Fruit fly (Drosophila melanogaster) whole organism, wandering third instar larva: ENCODE data around the gene Zasp66.

Experiments
- CG9705 ChIP-seq: fragments of 200-800 bp; sonication (Bioruptor generic); optimal IDR thresholded peaks from 2 replicates; lab custom pipeline; 2018; ENCODE audit warnings: missing biosample characterization, mild to moderate bottlenecking, missing genetic modification characterization
- CrebA ChIP-seq: fragments of 200-800 bp; sonication (Bioruptor generic); optimal IDR thresholded peaks from 2 replicates; lab custom pipeline; 2016; ENCODE audit warnings: missing biosample characterization, mild to moderate bottlenecking, missing genetic modification characterization, borderline replicate concordance
- Dfd ChIP-seq: fragments of >200 bp; optimal IDR thresholded peaks from 2 replicates; lab custom pipeline; 2017; ENCODE audit warnings: missing biosample characterization, missing genetic modification characterization
- Dif ChIP-seq: fragments of 200-275, 200-300 bp; sonication (Bioruptor generic); optimal IDR thresholded peaks from 2 replicates; lab custom pipeline; 2018; ENCODE audit warnings: missing biosample characterization, missing genetic modification characterization; ENCODE audit not compliant: partially characterized antibody
- HLH106 ChIP-seq: fragments of 200-800 bp; optimal IDR thresholded peaks from 3 replicates; lab custom pipeline; 2019; ENCODE audit warnings: missing biosample characterization, mild to moderate bottlenecking, missing genetic modification characterization, moderate library complexity
- Hr78 ChIP-seq: fragments of >200 bp; optimal IDR thresholded peaks from 2 replicates; lab custom pipeline; 2017; ENCODE audit warnings: missing biosample characterization, missing genetic modification characterization
- Mio ChIP-seq: sonication (Bioruptor generic); optimal IDR thresholded peaks from 2 replicates; lab custom pipeline; 2016; ENCODE audit warnings: missing biosample characterization, missing genetic modification characterization
- Myc ChIP-seq: fragments of >200 bp; optimal IDR thresholded peaks from 2 replicates; lab custom pipeline; 2017
- N ChIP-seq: fragments of >200 bp; optimal IDR thresholded peaks from 2 replicates; lab custom pipeline; 2018; ENCODE audit warnings: missing biosample characterization, missing external identifiers, missing genetic modification characterization
- Rel ChIP-seq, 2 experiments: fragments of 200-800 bp; sonication (Bioruptor generic) in 1 of 2; optimal IDR thresholded peaks; 2 replicates in 1 of 2; 3 replicates in 1 of 2; lab custom pipeline; 2016 to 2019; ENCODE audit warnings: mild to moderate bottlenecking in 2 of 2, missing biosample characterization in 2 of 2, missing genetic modification characterization in 2 of 2, moderate library complexity in 1 of 2
- Vsx2 ChIP-seq: fragments of 200-300, 225-300 bp; sonication (Bioruptor generic); optimal IDR thresholded peaks from 2 replicates; lab custom pipeline; 2018; ENCODE audit warnings: missing biosample characterization, missing genetic modification characterization; ENCODE audit not compliant: partially characterized antibody
- br ChIP-seq: fragments of 200-800 bp; sonication (Bioruptor generic); optimal IDR thresholded peaks from 2 replicates; lab custom pipeline; 2016; ENCODE audit warnings: missing biosample characterization, missing genetic modification characterization
- brk ChIP-seq: fragments of 200-800 bp; sonication (Bioruptor generic); optimal IDR thresholded peaks from 2 replicates; lab custom pipeline; 2016; ENCODE audit warnings: missing biosample characterization, mild to moderate bottlenecking, missing genetic modification characterization
- dl ChIP-seq, 2 experiments: fragments of 175-275, 200-275 bp in 1 of 2; fragments of 200-275 bp in 1 of 2; sonication (Bioruptor generic); optimal IDR thresholded peaks; lab custom pipeline; 2018; ENCODE audit warnings: mild to moderate bottlenecking in 2 of 2, missing biosample characterization in 2 of 2, missing genetic modification characterization in 2 of 2, moderate library complexity in 2 of 2; ENCODE audit not compliant: partially characterized antibody in 2 of 2, insufficient read depth in 1 of 2
- dmrt93B ChIP-seq: fragments of 200-800 bp; sonication (Bioruptor generic); optimal IDR thresholded peaks from 2 replicates; lab custom pipeline; 2018; ENCODE audit warnings: missing biosample characterization, mild to moderate bottlenecking, missing genetic modification characterization
- ey ChIP-seq: fragments of 200-800 bp; sonication (Bioruptor generic); optimal IDR thresholded peaks from 2 replicates; lab custom pipeline; 2016; ENCODE audit warnings: missing biosample characterization, missing genetic modification characterization
- foxo ChIP-seq, 2 experiments: fragments of 200-800 bp; sonication (Bioruptor generic); optimal IDR thresholded peaks; 2 replicates in 1 of 2; 3 replicates in 1 of 2; lab custom pipeline; 2016 to 2017; ENCODE audit warnings: missing biosample characterization in 2 of 2, missing genetic modification characterization in 2 of 2
- fru ChIP-seq: fragments of 200-800 bp; sonication (Bioruptor generic); optimal IDR thresholded peaks from 3 replicates; lab custom pipeline; 2016; ENCODE audit warnings: missing biosample characterization, mild to moderate bottlenecking, missing genetic modification characterization
- h ChIP-seq: fragments of 200-800 bp; sonication (Bioruptor generic); optimal IDR thresholded peaks from 3 replicates; lab custom pipeline; 2016; ENCODE audit warnings: missing biosample characterization, mild to moderate bottlenecking, missing genetic modification characterization
- lola ChIP-seq: fragments of >200 bp; optimal IDR thresholded peaks from 2 replicates; lab custom pipeline; 2017; ENCODE audit warnings: missing biosample characterization, missing genetic modification characterization
- pan ChIP-seq: fragments of >200 bp; optimal IDR thresholded peaks from 2 replicates; lab custom pipeline; 2017
- psq ChIP-seq: fragments of 200-800 bp; sonication (Bioruptor generic); optimal IDR thresholded peaks from 3 replicates; lab custom pipeline; 2017; ENCODE audit warnings: missing biosample characterization, mild to moderate bottlenecking, missing genetic modification characterization, moderate library complexity
- sage ChIP-seq: fragments of 200-800 bp; sonication (Bioruptor generic); optimal IDR thresholded peaks from 2 replicates; lab custom pipeline; 2016; ENCODE audit warnings: missing biosample characterization, mild to moderate bottlenecking, missing genetic modification characterization
- sv ChIP-seq: fragments of 200-800 bp; sonication (Bioruptor generic); optimal IDR thresholded peaks from 3 replicates; lab custom pipeline; 2016; ENCODE audit warnings: missing biosample characterization, missing genetic modification characterization
- tai ChIP-seq: sonication (Bioruptor generic); optimal IDR thresholded peaks from 2 replicates; lab custom pipeline; 2016; ENCODE audit warnings: missing biosample characterization, missing genetic modification characterization
- usp ChIP-seq: fragments of >200 bp; optimal IDR thresholded peaks from 2 replicates; lab custom pipeline; 2017; ENCODE audit warnings: missing biosample characterization, missing genetic modification characterization
- woc ChIP-seq: sonication (Bioruptor generic); optimal IDR thresholded peaks from 2 replicates; lab custom pipeline; 2016; ENCODE audit warnings: missing biosample characterization, mild to moderate bottlenecking, missing genetic modification characterization

The Zasp66 gene

dm6 chr3L:8600752-8601433 lies 23.3 kb upstream of the Zasp66 start, which contains the start of the genes Nelf-E and RpL14 (continued):
- TF ChIP-seq tai (GFP tag; lab: Kevin White, UChicago) = no peak
- TF ChIP-seq Vsx2 = no peak
- TF ChIP-seq sage (GFP tag; lab: Kevin White, UChicago) = no peak
- TF ChIP-seq psq (GFP tag; lab: Kevin White, UChicago) = peak; percentile 81
- TF ChIP-seq Dfd (GFP tag; lab: Kevin White, UChicago) = no peak

dm6 chr3L:8603880-8604692 lies 20.1 kb upstream of the Zasp66 start, which contains the start of the genes CG5989 and CG6282:
CG5989 (minus strand) TSS chr3L:8604149.
CG6282 (plus strand) TSS chr3L:8604657.
- peak; percentile 61 for TF ChIP-seq Myc (lab: Kevin White, UChicago)
- peak; percentile 8 for TF ChIP-seq sv
- TF ChIP-seq usp = no peak
- TF ChIP-seq, all 38 proteins: peak for 2

- peak; percentile 15 for TF ChIP-seq fru
- TF ChIP-seq foxo (GFP tag; optimal IDR thresholded peaks at IDR 0.05; lab: Kevin White, UChicago) = peak in 1 of 2 experiments; percentile 21
- no peak for TF ChIP-seq dmrt93B (GFP tag; lab: Kevin White, UChicago)
- no peak for TF ChIP-seq Rel (GFP tag; optimal IDR thresholded peaks at IDR 0.05; lab: Kevin White, UChicago)
- no peak for TF ChIP-seq Rel (tag; optimal IDR thresholded peaks at IDR 0.05; lab: Kevin White, UChicago)
- no peak for TF ChIP-seq CG9705 (GFP tag; lab: Kevin White, UChicago)
- peak; percentile 20 for TF ChIP-seq h (GFP tag; lab: Kevin White, UChicago)
- peak; percentile 34 for TF ChIP-seq ey (GFP tag; lab: Kevin White, UChicago)
- TF ChIP-seq, all 38 proteins: peak for 4
These were observed 16.7 kb upstream of the Zasp66 start for dm6 chr3L:8607449-8607848.

- TF ChIP-seq h (GFP tag; lab: Kevin White, UChicago) (no peak), Dif (GFP tag; lab: Kevin White, UChicago) (no peak), dmrt93B (GFP tag; lab: Kevin White, UChicago) (no peak), dl (GFP tag; optimal IDR thresholded peaks at IDR 0.05; lab: Kevin White, UChicago; ENCODE audit: insufficient read depth in 1 of 2, partially characterized antibody in 2 of 2) (no peak), woc (GFP tag; lab: Kevin White, UChicago) (no peak), N (GFP tag; lab: Kevin White, UChicago) (no peak), Dfd (GFP tag; lab: Kevin White, UChicago) (no peak), br (GFP tag; lab: Kevin White, UChicago) (no peak), fru (no peak), Hr78 (GFP tag; lab: Kevin White, UChicago) (no peak)
These were observed 7.2 kb upstream of the Zasp66 start, which contains the start of gene S-Lap1 for dm6 chr3L:8616935-8617334. S-Lap1 (plus strand) TSS chr3L:8617235.

dm6 chr3L:8619588-8619987 lies 4.6 kb upstream of the Zasp66 start, which contains the start of gene S-Lap2:
S-Lap2 (plus strand) TSS chr3L:8619888.
- TF ChIP-seq br (GFP tag; lab: Kevin White, UChicago) = no peak
- TF ChIP-seq Myc (lab: Kevin White, UChicago) = no peak

- TF ChIP-seq CrebA (GFP tag; lab: Kevin White, UChicago) (no peak), pan (lab: Kevin White, UChicago) (no peak), brk (GFP tag; lab: Kevin White, UChicago) (no peak), lola (GFP tag; lab: Kevin White, UChicago) (no peak), Myc (lab: Kevin White, UChicago) (no peak), Mio (GFP tag; lab: Kevin White, UChicago) (no peak), Rel (GFP tag; optimal IDR thresholded peaks at IDR 0.05; lab: Kevin White, UChicago) (no peak), Rel (tag; optimal IDR thresholded peaks at IDR 0.05; lab: Kevin White, UChicago) (no peak), HLH106 (tag; lab: Kevin White, UChicago) (no peak), usp (no peak), Vsx2 (no peak)
These were observed 2.7 kb upstream of the Zasp66 start for dm6 chr3L:8621465-8621864.
